Worm (Caenorhabditis elegans) whole organism, L2 larva: ENCODE results near the gene osm-5.

Experiments
- C34F6.9 ChIP-seq: fragments of 150-350 bp; optimal IDR thresholded peaks from 2 replicates; lab custom pipeline; 2014; ENCODE audit warnings: missing biosample characterization, missing genetic modification characterization
- F13H6.1 ChIP-seq: sonication (generic microtip); optimal IDR thresholded peaks from 2 replicates; lab custom pipeline; 2016; ENCODE audit warnings: missing genetic modification characterization, missing compliant biosample characterization
- R02D3.7 ChIP-seq: fragments of 150-350 bp; optimal IDR thresholded peaks from 2 replicates; lab custom pipeline; 2014; ENCODE audit warnings: missing biosample characterization, missing genetic modification characterization
- Y55F3AM.14 ChIP-seq: fragments of 200-800 bp; sonication (Bioruptor generic); optimal IDR thresholded peaks from 2 replicates; lab custom pipeline; 2018; ENCODE audit warnings: mild to moderate bottlenecking, missing genetic modification characterization, missing compliant biosample characterization
- ZK546.5 ChIP-seq: sonication (generic microtip); optimal IDR thresholded peaks from 2 replicates; lab custom pipeline; 2017; ENCODE audit warnings: missing biosample characterization, missing genetic modification characterization
- alr-1 ChIP-seq: fragments of 150-350 bp; optimal IDR thresholded peaks from 2 replicates; lab custom pipeline; 2014; ENCODE audit warnings: missing biosample characterization, missing genetic modification characterization
- ama-1 ChIP-seq: fragments of 150-350 bp; optimal IDR thresholded peaks from 2 replicates; lab custom pipeline; 2018; ENCODE audit warnings: inconsistent platforms
- blmp-1 ChIP-seq: sonication (generic microtip); optimal IDR thresholded peaks from 2 replicates; lab custom pipeline; 2017; ENCODE audit warnings: missing genetic modification characterization, mild to moderate bottlenecking, missing compliant biosample characterization, antibody characterized with exemption, moderate library complexity; ENCODE audit not compliant: insufficient read depth
- ceh-16 ChIP-seq: fragments of 150-350 bp; optimal IDR thresholded peaks from 2 replicates; lab custom pipeline; 2014; ENCODE audit warnings: missing biosample characterization, missing genetic modification characterization
- ceh-82 ChIP-seq: fragments of 150-350 bp; optimal IDR thresholded peaks from 2 replicates; lab custom pipeline; 2014; ENCODE audit warnings: missing biosample characterization, missing genetic modification characterization
- crh-2 ChIP-seq: sonication (generic microtip); optimal IDR thresholded peaks from 2 replicates; lab custom pipeline; 2017; ENCODE audit warnings: missing biosample characterization, missing genetic modification characterization
- dmd-4 ChIP-seq: sonication (generic microtip); optimal IDR thresholded peaks from 2 replicates; lab custom pipeline; 2017; ENCODE audit warnings: missing biosample characterization, missing genetic modification characterization
- egl-27 ChIP-seq: sonication (generic microtip); optimal IDR thresholded peaks from 3 replicates; lab custom pipeline; 2017; ENCODE audit warnings: missing biosample characterization, missing genetic modification reagents, missing genetic modification characterization
- elt-1 ChIP-seq: fragments of 150-350 bp; optimal IDR thresholded peaks from 2 replicates; lab custom pipeline; 2014; ENCODE audit warnings: missing biosample characterization, missing genetic modification characterization
- elt-3 ChIP-seq: sonication (generic microtip); optimal IDR thresholded peaks from 2 replicates; lab custom pipeline; 2017; ENCODE audit warnings: missing biosample characterization, missing genetic modification characterization
- fos-1 ChIP-seq: fragments of 150-350 bp; optimal IDR thresholded peaks from 2 replicates; lab custom pipeline; 2014; ENCODE audit warnings: missing biosample characterization, missing genetic modification characterization
- gmeb-1 ChIP-seq: fragments of 150-350 bp; optimal IDR thresholded peaks from 2 replicates; lab custom pipeline; 2014; ENCODE audit warnings: missing biosample characterization, missing genetic modification characterization
- lin-11 ChIP-seq: fragments of 150-350 bp; sonication (generic microtip); optimal IDR thresholded peaks from 2 replicates; lab custom pipeline; 2014; ENCODE audit warnings: missing biosample characterization, missing genetic modification characterization, inconsistent platforms, mixed read lengths
- lin-13 ChIP-seq: fragments of 150-350 bp; optimal IDR thresholded peaks from 2 replicates; lab custom pipeline; 2014; ENCODE audit warnings: missing biosample characterization, missing genetic modification reagents, missing genetic modification characterization
- lin-39 ChIP-seq: fragments of 150-350 bp; optimal IDR thresholded peaks from 2 replicates; lab custom pipeline; 2014; ENCODE audit warnings: missing biosample characterization, missing genetic modification reagents, missing genetic modification characterization
- lsy-2 ChIP-seq, 2 experiments: fragments of 150-350 bp in 1 of 2; sonication (generic microtip) in 1 of 2; optimal IDR thresholded peaks; 2 replicates each; lab custom pipeline; 2014 to 2017; ENCODE audit warnings: missing biosample characterization in 2 of 2, missing genetic modification characterization in 2 of 2
- mab-5 ChIP-seq: fragments of 150-350 bp; optimal IDR thresholded peaks from 2 replicates; lab custom pipeline; 2014; ENCODE audit warnings: missing biosample characterization, missing genetic modification characterization
- mbf-1 ChIP-seq: sonication (generic microtip); optimal IDR thresholded peaks from 2 replicates; lab custom pipeline; 2017; ENCODE audit warnings: missing biosample characterization, missing genetic modification characterization
- mdl-1 ChIP-seq, 2 experiments: fragments of 150-350 bp in 1 of 2; sonication (generic microtip) in 1 of 2; optimal IDR thresholded peaks; 2 replicates each; lab custom pipeline; 2017; ENCODE audit warnings: missing biosample characterization in 2 of 2, missing genetic modification characterization in 2 of 2
- nhr-10 ChIP-seq: sonication (generic microtip); optimal IDR thresholded peaks from 2 replicates; lab custom pipeline; 2017; ENCODE audit warnings: missing biosample characterization, missing genetic modification characterization
- nhr-11 ChIP-seq: fragments of 150-350 bp; optimal IDR thresholded peaks from 2 replicates; lab custom pipeline; 2014; ENCODE audit warnings: missing biosample characterization, missing genetic modification characterization
- nhr-12 ChIP-seq: fragments of 150-350 bp; optimal IDR thresholded peaks from 2 replicates; lab custom pipeline; 2014; ENCODE audit warnings: missing biosample characterization, missing genetic modification characterization
- nhr-129 ChIP-seq: fragments of 150-350 bp; optimal IDR thresholded peaks from 2 replicates; lab custom pipeline; 2014; ENCODE audit warnings: missing biosample characterization, missing genetic modification characterization
- nhr-21 ChIP-seq: fragments of 150-350 bp; optimal IDR thresholded peaks from 2 replicates; lab custom pipeline; 2014; ENCODE audit warnings: missing biosample characterization, missing genetic modification characterization
- nhr-23 ChIP-seq: fragments of 150-350 bp; optimal IDR thresholded peaks from 2 replicates; lab custom pipeline; 2014; ENCODE audit warnings: missing biosample characterization, missing genetic modification reagents, missing genetic modification characterization
- nhr-237 ChIP-seq: fragments of 150-350 bp; optimal IDR thresholded peaks from 2 replicates; lab custom pipeline; 2014; ENCODE audit warnings: missing biosample characterization, missing genetic modification characterization
- nhr-25 ChIP-seq: fragments of 150-350 bp; sonication (generic microtip); optimal IDR thresholded peaks from 3 replicates; lab custom pipeline; 2014; ENCODE audit warnings: missing biosample characterization, missing genetic modification characterization
- nhr-6 ChIP-seq: fragments of 150-350 bp; optimal IDR thresholded peaks from 2 replicates; lab custom pipeline; 2014; ENCODE audit warnings: missing biosample characterization, missing genetic modification characterization
- nhr-77 ChIP-seq: fragments of 150-350 bp; optimal IDR thresholded peaks from 2 replicates; lab custom pipeline; 2014; ENCODE audit warnings: missing biosample characterization, missing genetic modification characterization
- peb-1 ChIP-seq: fragments of 150-350 bp; optimal IDR thresholded peaks from 2 replicates; lab custom pipeline; 2014; ENCODE audit warnings: missing biosample characterization, missing genetic modification characterization
- sem-4 ChIP-seq: fragments of 150-350 bp; optimal IDR thresholded peaks from 2 replicates; lab custom pipeline; 2014; ENCODE audit warnings: missing biosample characterization, missing genetic modification reagents, missing genetic modification characterization
- skn-1 ChIP-seq: sonication (generic microtip); optimal IDR thresholded peaks from 2 replicates; lab custom pipeline; 2017; ENCODE audit warnings: missing biosample characterization, missing genetic modification characterization
- sma-3 ChIP-seq: sonication (generic microtip); optimal IDR thresholded peaks from 2 replicates; lab custom pipeline; 2016; ENCODE audit warnings: missing genetic modification reagents, missing genetic modification characterization, missing compliant biosample characterization
- sma-9 ChIP-seq, 2 experiments: fragments of 150-350 bp in 1 of 2; sonication (generic microtip) in 1 of 2; optimal IDR thresholded peaks; 2 replicates each; lab custom pipeline; 2014 to 2016; ENCODE audit warnings: missing genetic modification characterization in 2 of 2, mild to moderate bottlenecking in 1 of 2, missing biosample characterization in 1 of 2, missing compliant biosample characterization in 1 of 2, missing genetic modification reagents in 1 of 2, moderate library complexity in 1 of 2
- snpc-4 ChIP-seq: fragments of 150-350 bp; optimal IDR thresholded peaks from 2 replicates; lab custom pipeline; 2014; ENCODE audit warnings: missing biosample characterization, missing genetic modification characterization
- unc-39 ChIP-seq: fragments of 150-350 bp; optimal IDR thresholded peaks from 2 replicates; lab custom pipeline; 2014; ENCODE audit warnings: missing biosample characterization, missing genetic modification characterization
- unc-55 ChIP-seq: fragments of 150-350 bp; sonication (generic microtip); optimal IDR thresholded peaks from 3 replicates; lab custom pipeline; 2014; ENCODE audit warnings: missing biosample characterization, missing genetic modification reagents, missing genetic modification characterization
- unc-62 ChIP-seq: fragments of 150-350 bp; optimal IDR thresholded peaks from 2 replicates; lab custom pipeline; 2014; ENCODE audit warnings: missing biosample characterization, missing genetic modification reagents, missing genetic modification characterization
- zag-1 ChIP-seq: fragments of 150-350 bp; optimal IDR thresholded peaks from 2 replicates; lab custom pipeline; 2014; ENCODE audit warnings: missing biosample characterization, missing genetic modification characterization
- ztf-1 ChIP-seq: fragments of 200-800 bp; sonication (Bioruptor generic); conservative IDR thresholded peaks from 2 replicates; pipeline ENCODE4 v1.3.6; 2022; ENCODE audit warnings: missing genetic modification characterization, missing compliant biosample characterization
- ztf-11 ChIP-seq: sonication (generic microtip); optimal IDR thresholded peaks from 2 replicates; lab custom pipeline; 2017; ENCODE audit warnings: missing biosample characterization, missing genetic modification characterization
- ztf-4 ChIP-seq: fragments of 150-350 bp; optimal IDR thresholded peaks from 2 replicates; lab custom pipeline; 2014; ENCODE audit warnings: missing biosample characterization, missing genetic modification characterization

osm-5 gene

ce11 chrX:2970212-2970611, 13.9 kb upstream of the osm-5 start:
- TF ChIP-seq peb-1 (tag; lab: Kevin White, UChicago) (no peak), lin-13 (GFP tag; lab: Kevin White, UChicago) (no peak), ceh-16 (tag; lab: Kevin White, UChicago) (no peak), gmeb-1 (no peak), nhr-129 (no peak), mbf-1 (tag; lab: Kevin White, UChicago) (no peak), alr-1 (tag; lab: Kevin White, UChicago) (no peak), nhr-12 (tag; lab: Kevin White, UChicago) (no peak), sem-4 (tag; lab: Kevin White, UChicago) (no peak), blmp-1 (tag; lab: Kevin White, UChicago) (no peak), mab-5 (tag; lab: Kevin White, UChicago) (no peak)
- TF ChIP-seq, all 48 proteins: peak for 0

DNA sequence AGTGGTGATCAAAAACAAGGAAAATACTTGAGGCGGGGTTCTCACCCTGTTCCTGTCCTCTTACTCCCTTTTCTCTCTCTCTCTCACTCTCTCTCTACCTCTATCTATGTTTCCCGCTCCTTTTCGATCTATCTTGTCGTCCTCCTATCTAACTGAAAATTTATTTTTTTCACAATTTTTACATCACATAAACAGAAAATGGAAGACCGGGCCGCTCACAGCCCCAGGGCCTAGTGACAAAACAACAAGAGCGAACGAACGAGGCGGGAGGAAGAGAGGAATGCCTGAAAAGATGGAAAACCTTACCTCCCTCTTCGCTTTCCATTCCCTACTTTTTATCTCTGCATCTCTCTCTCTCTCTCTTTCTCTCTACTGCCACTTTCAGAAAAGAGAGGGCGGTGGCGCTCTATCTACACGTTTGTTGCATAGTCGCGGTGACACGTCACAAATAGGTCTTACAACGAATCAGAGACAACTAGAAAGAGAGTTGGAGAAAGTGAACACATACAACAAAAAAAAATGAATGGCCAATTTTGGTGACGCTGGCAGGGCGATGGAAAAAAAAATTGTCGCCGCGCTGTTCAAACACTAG, 13.2 kb upstream of the osm-5 start:
- peak; percentile 72 for TF ChIP-seq crh-2
- no peak for TF ChIP-seq mab-5 (tag; lab: Kevin White, UChicago)
- peak; percentile 13 for TF ChIP-seq ama-1 (lab: Kevin White, UChicago)
- TF ChIP-seq sma-9 (GFP tag; optimal IDR thresholded peaks at IDR 0.05; lab: Kevin White, UChicago), result peak; percentile 10
- TF ChIP-seq sma-9 (tag; optimal IDR thresholded peaks at IDR 0.05; lab: Kevin White, UChicago), result no peak
- peak; percentile 17 for TF ChIP-seq fos-1

- TF ChIP-seq ZK546.5 (tag; lab: Kevin White, UChicago) (no peak), lin-11 (peak; percentile 85), fos-1 (peak; percentile 73), elt-1 (no peak), gmeb-1 (peak; percentile 3), nhr-10 (tag; lab: Kevin White, UChicago) (peak; percentile 51), nhr-11 (no peak), ceh-16 (tag; lab: Kevin White, UChicago) (no peak), nhr-21 (tag; lab: Kevin White, UChicago) (peak; percentile 63), ztf-11 (tag; lab: Kevin White, UChicago) (no peak), nhr-77 (no peak), mab-5 (tag; lab: Kevin White, UChicago) (no peak), nhr-237 (no peak), ztf-1 (GFP tag; lab: Robert Waterston, UW) (no peak), sma-3 (GFP tag; lab: Kevin White, UChicago) (peak; percentile 67), blmp-1 (tag; lab: Kevin White, UChicago) (peak; percentile 2), nhr-23 (tag; lab: Kevin White, UChicago) (no peak), unc-62 (peak; percentile 65), lin-39 (tag; lab: Kevin White, UChicago) (no peak), dmd-4 (no peak), skn-1 (no peak), mdl-1 (tag; optimal IDR thresholded peaks at IDR 0.05; lab: Kevin White, UChicago) (peak; percentile 81 to 95), snpc-4 (tag; lab: Kevin White, UChicago) (no peak), ama-1 (lab: Kevin White, UChicago) (peak; percentile 72), sem-4 (tag; lab: Kevin White, UChicago) (peak; percentile 81), nhr-129 (peak; percentile 94), egl-27 (tag; lab: Kevin White, UChicago) (peak; percentile 43), unc-39 (tag; lab: Kevin White, UChicago) (no peak), nhr-6 (tag; lab: Kevin White, UChicago) (no peak), ztf-4 (tag; lab: Kevin White, UChicago) (peak; percentile 67), ceh-82 (tag; lab: Kevin White, UChicago) (peak; percentile 51), R02D3.7 (tag; lab: Kevin White, UChicago) (no peak), mbf-1 (tag; lab: Kevin White, UChicago) (no peak), nhr-25 (tag; lab: Kevin White, UChicago) (no peak), nhr-12 (tag; lab: Kevin White, UChicago) (no peak), F13H6.1 (tag; lab: Kevin White, UChicago) (peak; percentile 86), zag-1 (tag; lab: Kevin White, UChicago) (peak; percentile 59), Y55F3AM.14 (peak; percentile 68), elt-3 (tag; lab: Kevin White, UChicago) (no peak), peb-1 (tag; lab: Kevin White, UChicago) (no peak), lsy-2 (tag; optimal IDR thresholded peaks at IDR 0.05; lab: Kevin White, UChicago) (peak; percentile 9 to 83), alr-1 (tag; lab: Kevin White, UChicago) (no peak), lin-13 (GFP tag; lab: Kevin White, UChicago) (no peak), sma-9 (GFP tag; optimal IDR thresholded peaks at IDR 0.05; lab: Kevin White, UChicago) (peak; percentile 86), sma-9 (tag; optimal IDR thresholded peaks at IDR 0.05; lab: Kevin White, UChicago) (no peak), C34F6.9 (peak; percentile 93), unc-55 (GFP tag; lab: Kevin White, UChicago) (peak; percentile 51)
These were observed 12.5 kb upstream of the osm-5 start for ce11 chrX:2971542-2971988.
